Worm (Caenorhabditis elegans): Measurements from ENCODE around the gene rog-1.

DNA sequence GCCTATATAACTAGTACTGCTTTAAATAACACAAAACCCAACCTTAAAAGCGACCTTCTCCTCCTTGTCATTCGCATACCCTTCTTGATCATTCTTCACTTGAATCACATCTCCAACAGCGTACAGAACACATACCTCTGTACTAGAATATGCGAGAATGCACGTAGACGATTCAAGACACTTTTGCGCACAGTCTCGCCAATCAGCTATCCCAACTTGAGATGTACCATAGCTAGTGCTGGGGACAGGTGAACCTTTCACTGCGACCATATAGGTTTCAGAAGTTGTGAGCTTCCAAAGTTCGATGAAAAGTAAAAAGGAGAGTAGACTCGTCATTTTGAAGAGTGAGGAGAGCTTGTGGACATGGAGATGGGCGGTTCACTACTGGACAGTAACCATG, 22.9 kb upstream of the rog-1 start, which contains the start of gene F54D12.8:
- no peak for TF ChIP-seq aly-2 (tag; optimal IDR thresholded peaks at IDR 0.05)
- TF ChIP-seq ceh-82 (tag; optimal IDR thresholded peaks at IDR 0.05): no peak
- no peak for TF ChIP-seq ceh-16 (tag; optimal IDR thresholded peaks at IDR 0.05)
- TF ChIP-seq nhr-25 (tag; optimal IDR thresholded peaks at IDR 0.05): no peak
- no peak for TF ChIP-seq fos-1 (tag; optimal IDR thresholded peaks at IDR 0.05)
- TF ChIP-seq sma-9 (GFP tag; optimal IDR thresholded peaks at IDR 0.05): no peak
- no peak for TF ChIP-seq sma-9 (tag; optimal IDR thresholded peaks at IDR 0.05)
